Worm (Caenorhabditis elegans) whole organism, late embryonic: ENCODE results near the gene clpf-1.

ENCODE experiments used
- C08G9.2 ChIP-seq: sonication (generic microtip); optimal IDR thresholded peaks from 2 replicates; lab custom pipeline; 2016; ENCODE audit warnings: mild to moderate bottlenecking, missing genetic modification characterization, moderate library complexity, missing compliant biosample characterization
- C38D4.7 ChIP-seq: fragments of 200-800 bp; sonication (Bioruptor generic); optimal IDR thresholded peaks from 2 replicates; lab custom pipeline; 2018; ENCODE audit warnings: mild to moderate bottlenecking, missing genetic modification characterization, moderate library complexity, missing compliant biosample characterization
- F13H6.1 ChIP-seq: sonication (generic microtip); optimal IDR thresholded peaks from 2 replicates; lab custom pipeline; 2016; ENCODE audit warnings: missing genetic modification characterization, missing compliant biosample characterization
- Y22D7AL.16 ChIP-seq: sonication (generic microtip); optimal IDR thresholded peaks from 2 replicates; lab custom pipeline; 2016; ENCODE audit warnings: missing genetic modification characterization, missing compliant biosample characterization
- ahr-1 ChIP-seq: sonication (generic microtip); optimal IDR thresholded peaks from 2 replicates; lab custom pipeline; 2016; ENCODE audit warnings: missing genetic modification characterization, missing compliant biosample characterization
- ama-1 ChIP-seq: fragments of 150-350 bp; optimal IDR thresholded peaks from 2 replicates; lab custom pipeline; 2014
- ceh-18 ChIP-seq: sonication (generic microtip); optimal IDR thresholded peaks from 2 replicates; lab custom pipeline; 2016; ENCODE audit warnings: missing genetic modification characterization, missing compliant biosample characterization
- ceh-19 ChIP-seq: fragments of 200-800 bp; sonication (Bioruptor generic); optimal IDR thresholded peaks from 2 replicates; lab custom pipeline; 2018; ENCODE audit warnings: mild to moderate bottlenecking, missing genetic modification characterization, missing compliant biosample characterization
- ceh-2 ChIP-seq: sonication (generic microtip); optimal IDR thresholded peaks from 2 replicates; lab custom pipeline; 2016; ENCODE audit warnings: missing genotype, missing genetic modification characterization, missing compliant biosample characterization
- ceh-30 ChIP-seq: fragments of 150-350 bp; optimal IDR thresholded peaks from 2 replicates; lab custom pipeline; 2014; ENCODE audit warnings: missing biosample characterization, missing genetic modification characterization
- ceh-31 ChIP-seq: sonication (generic microtip); optimal IDR thresholded peaks from 2 replicates; lab custom pipeline; 2016; ENCODE audit warnings: missing genetic modification characterization, missing compliant biosample characterization
- ceh-45 ChIP-seq: fragments of 200-800 bp; sonication (Bioruptor generic); IDR thresholded peaks from 2 replicates; pipeline ENCODE4 v1.3.6; 2022; ENCODE audit warnings: missing genetic modification reagents, missing genetic modification characterization, missing compliant biosample characterization
- ceh-48 ChIP-seq: sonication (generic microtip); optimal IDR thresholded peaks from 2 replicates; lab custom pipeline; 2016; ENCODE audit warnings: missing genetic modification characterization, inconsistent platforms, missing compliant biosample characterization
- ceh-6 ChIP-seq: fragments of 200-800 bp; sonication (Bioruptor generic); optimal IDR thresholded peaks from 2 replicates; lab custom pipeline; 2018; ENCODE audit warnings: mild to moderate bottlenecking, missing genetic modification characterization, missing compliant biosample characterization
- ceh-9 ChIP-seq: sonication (generic microtip); optimal IDR thresholded peaks from 2 replicates; lab custom pipeline; 2016; ENCODE audit warnings: mild to moderate bottlenecking, missing genetic modification characterization, inconsistent platforms, missing compliant biosample characterization
- che-1 ChIP-seq: sonication (generic microtip); optimal IDR thresholded peaks from 2 replicates; lab custom pipeline; 2016; ENCODE audit warnings: mild to moderate bottlenecking, missing genetic modification characterization, missing compliant biosample characterization
- dmd-4 ChIP-seq: sonication (generic microtip); optimal IDR thresholded peaks from 2 replicates; lab custom pipeline; 2016; ENCODE audit warnings: borderline replicate concordance, missing genetic modification characterization, missing compliant biosample characterization
- elt-4 ChIP-seq: sonication (generic microtip); optimal IDR thresholded peaks from 2 replicates; lab custom pipeline; 2016; ENCODE audit warnings: missing genetic modification characterization, missing compliant biosample characterization
- eyg-1 ChIP-seq: sonication (generic microtip); optimal IDR thresholded peaks from 2 replicates; lab custom pipeline; 2016; ENCODE audit warnings: missing genotype, missing genetic modification characterization, missing compliant biosample characterization
- fkh-6 ChIP-seq: sonication (generic microtip); optimal IDR thresholded peaks from 2 replicates; lab custom pipeline; 2016; ENCODE audit warnings: missing genetic modification characterization, missing compliant biosample characterization
- gmeb-2 ChIP-seq: sonication (generic microtip); optimal IDR thresholded peaks from 2 replicates; lab custom pipeline; 2016; ENCODE audit warnings: missing genetic modification characterization, inconsistent platforms, missing compliant biosample characterization
- hlh-13 ChIP-seq: fragments of 200-800 bp; sonication (Bioruptor generic); optimal IDR thresholded peaks from 2 replicates; lab custom pipeline; 2018; ENCODE audit warnings: mild to moderate bottlenecking, missing genetic modification characterization, missing compliant biosample characterization
- lim-6 ChIP-seq: sonication (generic microtip); optimal IDR thresholded peaks from 2 replicates; lab custom pipeline; 2016; ENCODE audit warnings: missing genetic modification characterization, missing compliant biosample characterization
- nfya-1 ChIP-seq: sonication (generic microtip); optimal IDR thresholded peaks from 2 replicates; lab custom pipeline; 2017; ENCODE audit warnings: missing genetic modification characterization, mild to moderate bottlenecking, missing compliant biosample characterization, antibody characterized with exemption, moderate library complexity
- nhr-232 ChIP-seq: sonication (generic microtip); optimal IDR thresholded peaks from 2 replicates; lab custom pipeline; 2016; ENCODE audit warnings: missing genetic modification characterization, missing compliant biosample characterization
- npax-4 ChIP-seq: sonication (generic microtip); optimal IDR thresholded peaks from 2 replicates; lab custom pipeline; 2016; ENCODE audit warnings: missing genetic modification characterization, missing compliant biosample characterization
- pag-3 ChIP-seq: sonication (generic microtip); optimal IDR thresholded peaks from 2 replicates; lab custom pipeline; 2016; ENCODE audit warnings: missing compliant biosample characterization, missing genetic modification characterization, borderline replicate concordance
- pat-9 ChIP-seq: fragments of 200-800 bp; sonication (Bioruptor generic); optimal IDR thresholded peaks from 2 replicates; lab custom pipeline; 2018; ENCODE audit warnings: mild to moderate bottlenecking, missing genetic modification characterization, moderate library complexity, missing compliant biosample characterization
- pha-4 ChIP-seq: fragments of 150-350 bp; optimal IDR thresholded peaks from 2 replicates; lab custom pipeline; 2018; ENCODE audit warnings: missing biosample characterization, missing genetic modification reagents, missing genetic modification characterization
- pqm-1 ChIP-seq: sonication (generic microtip); optimal IDR thresholded peaks from 2 replicates; lab custom pipeline; 2016; ENCODE audit warnings: missing genetic modification characterization, missing compliant biosample characterization
- pros-1 ChIP-seq: fragments of 150-350 bp; optimal IDR thresholded peaks from 2 replicates; lab custom pipeline; 2014; ENCODE audit warnings: missing biosample characterization, missing genetic modification reagents, missing genetic modification characterization
- ref-2 ChIP-seq: sonication (generic microtip); optimal IDR thresholded peaks from 2 replicates; lab custom pipeline; 2016; ENCODE audit warnings: missing genetic modification characterization, missing compliant biosample characterization
- rnt-1 ChIP-seq: sonication (generic microtip); optimal IDR thresholded peaks from 2 replicates; lab custom pipeline; 2016; ENCODE audit warnings: missing genetic modification characterization, missing compliant biosample characterization
- sox-4 ChIP-seq: sonication (generic microtip); optimal IDR thresholded peaks from 2 replicates; lab custom pipeline; 2017; ENCODE audit warnings: mild to moderate bottlenecking, missing genetic modification characterization, inconsistent platforms, missing compliant biosample characterization
- syd-9 ChIP-seq: sonication (generic microtip); optimal IDR thresholded peaks from 2 replicates; lab custom pipeline; 2016; ENCODE audit warnings: mild to moderate bottlenecking, missing genetic modification characterization, moderate library complexity, missing compliant biosample characterization
- tbx-2 ChIP-seq: sonication (generic microtip); optimal IDR thresholded peaks from 2 replicates; lab custom pipeline; 2016; ENCODE audit warnings: missing genetic modification characterization, missing compliant biosample characterization
- tbx-7 ChIP-seq: sonication (generic microtip); optimal IDR thresholded peaks from 2 replicates; lab custom pipeline; 2016; ENCODE audit warnings: missing genotype, missing genetic modification characterization, missing compliant biosample characterization
- unc-3 ChIP-seq, 2 experiments: fragments of 200-800 bp in 1 of 2; sonication (Bioruptor generic) in 1 of 2; sonication (generic microtip) in 1 of 2; conservative IDR thresholded peaks in 1 of 2; optimal IDR thresholded peaks in 1 of 2; 2 replicates each; pipeline versions ENCODE4 v1.3.6 to Lab custom; 2016 to 2022; ENCODE audit warnings: missing compliant biosample characterization in 2 of 2, missing genetic modification characterization in 2 of 2, missing genetic modification reagents in 1 of 2
- unc-42 ChIP-seq: sonication (generic microtip); optimal IDR thresholded peaks from 2 replicates; lab custom pipeline; 2016; ENCODE audit warnings: missing genotype, missing genetic modification characterization, missing compliant biosample characterization
- unc-55 ChIP-seq: sonication (generic microtip); optimal IDR thresholded peaks from 2 replicates; lab custom pipeline; 2017; ENCODE audit warnings: missing biosample characterization, missing genetic modification reagents, missing genetic modification characterization
- unc-86 ChIP-seq: sonication (generic microtip); optimal IDR thresholded peaks from 2 replicates; lab custom pipeline; 2016; ENCODE audit warnings: missing genetic modification characterization, missing compliant biosample characterization
- ztf-16 ChIP-seq: sonication (generic microtip); optimal IDR thresholded peaks from 2 replicates; lab custom pipeline; 2017; ENCODE audit warnings: missing genetic modification characterization, missing compliant biosample characterization

The clpf-1 gene

DNA sequence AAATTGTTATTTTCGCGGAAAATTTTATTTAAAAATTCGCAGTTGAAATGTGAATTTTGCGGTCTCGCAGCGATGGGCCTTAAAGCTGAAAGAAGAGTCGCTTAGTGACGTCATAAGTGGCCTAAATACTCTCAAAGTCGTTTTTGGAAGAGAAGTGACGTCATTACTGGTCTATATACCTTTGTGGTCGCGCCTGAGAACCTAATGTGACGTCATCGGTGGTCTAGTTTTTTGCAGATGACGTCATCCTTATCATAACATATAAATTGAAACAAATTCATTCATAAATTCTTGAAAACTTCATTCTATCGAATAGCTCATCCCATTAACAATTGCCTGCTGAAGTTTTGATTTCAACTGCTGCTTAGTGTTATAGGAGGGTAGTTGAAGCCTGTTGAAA is 20.4 kb upstream of the clpf-1 start:
- TF ChIP-seq elt-4 (tag; lab: Kevin White, UChicago): no peak
- TF ChIP-seq syd-9 (tag; lab: Kevin White, UChicago): no peak
- TF ChIP-seq ceh-48 (tag; lab: Kevin White, UChicago): no peak
- no peak for TF ChIP-seq rnt-1
- TF ChIP-seq unc-3 (GFP tag; conservative IDR thresholded peaks at IDR 0.05; lab: Robert Waterston, UW): no peak
- TF ChIP-seq unc-3 (tag; optimal IDR thresholded peaks at IDR 0.05; lab: Kevin White, UChicago): no peak
- no peak for TF ChIP-seq gmeb-2 (tag; lab: Kevin White, UChicago)
- no peak for TF ChIP-seq ceh-2 (tag; lab: Kevin White, UChicago)
- no peak for TF ChIP-seq npax-4 (tag; lab: Kevin White, UChicago)
- TF ChIP-seq pqm-1: no peak
- TF ChIP-seq ref-2 (tag; lab: Kevin White, UChicago): no peak

DNA sequence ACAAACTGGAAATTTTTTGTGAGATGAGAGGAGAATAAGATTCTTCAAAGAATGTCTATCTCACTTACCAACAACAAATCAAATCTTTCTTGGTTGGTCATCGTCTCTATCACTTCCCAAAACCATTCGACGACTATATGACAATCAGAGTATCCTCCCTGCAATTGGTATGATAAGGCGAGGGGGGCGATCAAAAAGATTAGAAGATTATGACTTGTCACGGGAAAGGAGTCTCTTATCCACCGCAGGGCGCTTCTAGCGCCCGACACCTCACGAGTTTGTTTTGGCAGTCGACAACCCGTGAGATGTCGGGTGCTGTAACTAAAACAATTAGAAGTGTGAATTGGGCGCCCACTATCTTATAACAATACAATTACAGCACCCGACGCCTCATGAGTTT is 19.8 kb upstream of the clpf-1 start:
- no peak for TF ChIP-seq ceh-45
- TF ChIP-seq ceh-18: no peak
- no peak for TF ChIP-seq unc-86
- no peak for TF ChIP-seq ztf-16 (tag; lab: Kevin White, UChicago)

DNA sequence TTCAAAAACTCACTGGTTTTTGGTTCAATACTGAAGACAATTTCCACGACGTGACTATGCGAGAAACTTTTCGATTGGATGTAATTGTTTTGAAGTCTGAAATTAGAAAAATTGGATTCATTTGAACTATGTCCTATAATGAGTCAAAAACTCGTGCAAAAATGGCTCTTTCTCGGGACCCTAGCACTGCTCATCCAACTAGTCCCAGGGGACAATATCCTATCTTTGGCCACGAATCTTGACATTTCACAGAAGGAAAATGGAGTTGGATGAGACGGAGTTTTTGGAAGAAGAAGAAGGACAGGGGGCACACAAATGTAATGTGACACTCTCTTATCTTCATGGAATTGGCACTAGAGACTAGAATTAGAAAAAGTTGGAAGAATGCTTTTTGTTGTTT is 15.7 kb upstream of the clpf-1 start:
- no peak for TF ChIP-seq unc-3 (GFP tag; conservative IDR thresholded peaks at IDR 0.05; lab: Robert Waterston, UW)
- TF ChIP-seq unc-3 (tag; optimal IDR thresholded peaks at IDR 0.05; lab: Kevin White, UChicago): peak; percentile 61
- TF ChIP-seq dmd-4: no peak

DNA sequence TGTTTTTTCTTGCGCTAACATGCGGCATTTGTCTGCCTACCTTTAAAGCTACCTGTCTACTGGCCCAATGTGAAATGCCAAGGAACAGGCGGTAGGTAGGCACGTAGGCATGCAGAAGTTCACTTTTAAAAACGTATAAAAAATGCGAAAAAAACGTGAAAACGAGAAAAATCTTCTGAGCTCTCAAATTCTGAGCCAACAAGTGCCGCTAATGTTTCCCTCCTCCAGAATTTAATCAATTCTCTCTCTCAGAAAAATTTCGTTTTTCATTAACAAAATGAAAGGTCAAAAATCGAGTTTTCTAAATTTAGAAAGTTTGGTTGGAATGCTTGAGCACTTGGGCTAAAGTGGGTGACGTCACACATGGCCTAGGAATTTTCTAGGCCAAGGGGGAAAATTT is 15.1 kb upstream of the clpf-1 start:
- no peak for TF ChIP-seq F13H6.1 (tag; lab: Kevin White, UChicago)
- TF ChIP-seq pat-9 (tag; lab: Kevin White, UChicago): no peak
- TF ChIP-seq nhr-232 (tag; lab: Kevin White, UChicago): no peak
- TF ChIP-seq pag-3 (tag; lab: Kevin White, UChicago): no peak
- TF ChIP-seq hlh-13 (GFP tag; lab: Kevin White, UChicago): no peak
- TF ChIP-seq sox-4 (tag; lab: Kevin White, UChicago): no peak
- no peak for TF ChIP-seq pha-4 (tag; lab: Kevin White, UChicago)
- TF ChIP-seq ahr-1 (tag; lab: Kevin White, UChicago): no peak

DNA sequence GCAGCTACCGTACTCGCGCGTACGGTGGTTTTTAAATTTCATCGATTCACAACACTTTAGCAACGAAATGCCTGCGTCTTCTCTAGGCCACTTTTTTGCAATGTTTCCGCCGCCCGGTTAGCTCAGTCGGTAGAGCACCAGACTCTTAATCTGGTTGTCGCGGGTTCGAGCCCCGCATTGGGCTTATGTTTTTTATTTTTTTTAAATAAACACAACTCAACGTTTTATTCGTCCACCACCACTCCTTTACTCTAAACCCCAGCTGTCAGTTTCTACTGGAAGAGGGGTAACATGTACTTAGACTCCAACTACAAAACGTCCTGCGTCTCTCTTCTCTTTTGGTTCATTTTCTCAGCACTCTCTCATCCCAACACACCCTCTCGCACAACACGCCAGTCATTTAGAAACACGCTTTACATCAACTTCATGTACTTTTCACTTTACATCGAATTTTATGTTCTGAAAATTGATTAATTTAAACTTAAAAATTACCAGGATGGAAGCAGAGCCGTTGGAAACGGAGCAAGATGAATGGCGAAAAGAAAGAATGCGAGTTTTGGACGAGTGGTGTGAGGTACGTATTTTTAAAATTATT is 8.0 kb upstream of the clpf-1 start, which contains the start of the genes elmd-1 and hecw-1:
TSS of gene elmd-1 (plus strand) at position 494 of the 595 bp plus-strand sequence.
TSS of gene hecw-1 (minus strand) at position 545 of the 595 bp plus-strand sequence.
- TF ChIP-seq nfya-1 (tag; lab: Kevin White, UChicago): peak; percentile 22
- peak; percentile 26 for TF ChIP-seq ceh-31
- peak; percentile 3 for TF ChIP-seq ceh-19
- TF ChIP-seq Y22D7AL.16 (tag; lab: Kevin White, UChicago): no peak
- no peak for TF ChIP-seq dmd-4
- TF ChIP-seq che-1 (tag; lab: Kevin White, UChicago): peak; percentile 31
- no peak for TF ChIP-seq F13H6.1 (tag; lab: Kevin White, UChicago)
- no peak for TF ChIP-seq fkh-6
- TF ChIP-seq npax-4 (tag; lab: Kevin White, UChicago): no peak
- peak; percentile 39 for TF ChIP-seq ceh-18
- TF ChIP-seq unc-55 (GFP tag; lab: Kevin White, UChicago): peak; percentile 70
- peak; percentile 63 for TF ChIP-seq tbx-2 (tag; lab: Kevin White, UChicago)
- peak; percentile 24 for TF ChIP-seq C38D4.7 (GFP tag; lab: Kevin White, UChicago)

DNA sequence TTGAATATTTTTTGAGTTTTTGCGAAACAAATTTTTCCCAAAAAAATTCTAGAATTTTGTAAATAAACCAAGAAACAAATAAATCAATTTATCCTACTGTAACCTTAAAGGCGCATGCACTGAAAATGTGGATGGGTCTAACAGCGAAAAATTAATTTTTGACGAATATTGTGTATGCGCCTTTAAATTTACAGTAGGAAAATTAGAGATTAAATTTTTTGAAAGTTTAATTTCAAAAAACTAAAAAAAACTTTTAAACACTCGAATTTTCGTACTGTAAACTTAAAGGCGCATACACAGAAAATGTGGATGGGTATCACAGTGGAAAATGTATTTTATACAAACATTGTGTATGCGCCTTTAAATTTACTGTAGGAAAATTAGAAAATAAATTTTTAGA is 7.4 kb upstream of the clpf-1 start:
- TF ChIP-seq ceh-6 (no peak), lim-6 (tag; lab: Kevin White, UChicago) (no peak), ceh-30 (tag; lab: Kevin White, UChicago) (no peak), ceh-19 (no peak), ama-1 (lab: Kevin White, UChicago) (no peak), ceh-18 (no peak), eyg-1 (tag; lab: Kevin White, UChicago) (no peak), tbx-7 (tag; lab: Kevin White, UChicago) (no peak), ceh-45 (no peak), unc-42 (no peak), rnt-1 (no peak), C08G9.2 (tag; lab: Kevin White, UChicago) (no peak), pat-9 (tag; lab: Kevin White, UChicago) (no peak), ceh-9 (tag; lab: Kevin White, UChicago) (no peak), pros-1 (tag; lab: Kevin White, UChicago) (no peak), C38D4.7 (GFP tag; lab: Kevin White, UChicago) (no peak)
